Worm (Caenorhabditis elegans) whole organism, L1 larva: ENCODE data around the gene daf-12.

Experiments used
- C04F5.9 ChIP-seq: sonication (generic microtip); optimal IDR thresholded peaks from 2 replicates; lab custom pipeline; 2016; ENCODE audit warnings: missing genetic modification characterization, missing compliant biosample characterization
- C16A3.4 ChIP-seq: fragments of 150-350 bp; optimal IDR thresholded peaks from 2 replicates; lab custom pipeline; 2014; ENCODE audit warnings: missing biosample characterization, missing genetic modification characterization
- F16B12.6 ChIP-seq: fragments of 150-350 bp; optimal IDR thresholded peaks from 2 replicates; lab custom pipeline; 2014; ENCODE audit warnings: missing biosample characterization, missing genetic modification characterization
- blmp-1 ChIP-seq: fragments of 150-350 bp; optimal IDR thresholded peaks from 2 replicates; lab custom pipeline; 2014; ENCODE audit warnings: missing biosample characterization, missing genetic modification characterization
- ceh-63 ChIP-seq: fragments of 200-800 bp; sonication (Bioruptor generic); optimal IDR thresholded peaks from 2 replicates; lab custom pipeline; 2018; ENCODE audit warnings: mild to moderate bottlenecking, missing genetic modification characterization, missing compliant biosample characterization
- ceh-8 ChIP-seq: fragments of 200-800 bp; sonication (Bioruptor generic); optimal IDR thresholded peaks from 2 replicates; lab custom pipeline; 2018; ENCODE audit warnings: mild to moderate bottlenecking, missing genetic modification characterization, moderate library complexity, missing compliant biosample characterization
- ceh-88 ChIP-seq: fragments of 200-800 bp; sonication (Bioruptor generic); IDR thresholded peaks from 2 replicates; pipeline ENCODE4 v1.3.6; 2022; ENCODE audit warnings: missing genetic modification characterization, missing compliant biosample characterization
- dpl-1 ChIP-seq, 3 experiments: fragments of 150-350 bp in 2 of 3; sonication (generic microtip) in 1 of 3; optimal IDR thresholded peaks; 2 replicates each; lab custom pipeline; 2014 to 2017; ENCODE audit warnings: missing biosample characterization in 3 of 3, missing genetic modification characterization in 3 of 3, missing genetic modification reagents in 3 of 3
- efl-1 ChIP-seq, 4 experiments: fragments of 150-350 bp; optimal IDR thresholded peaks in 3 of 4; peaks in 1 of 4; 1 replicate in 1 of 4; 2 replicates in 3 of 4; lab custom pipeline; 2014; ENCODE audit warnings: missing biosample characterization in 2 of 4, missing genetic modification characterization in 2 of 4, missing genetic modification reagents in 2 of 4
- efl-3 ChIP-seq: fragments of 200-800 bp; sonication (Bioruptor generic); optimal IDR thresholded peaks from 2 replicates; lab custom pipeline; 2018; ENCODE audit warnings: mild to moderate bottlenecking, missing genetic modification characterization, missing compliant biosample characterization
- egl-27 ChIP-seq, 2 experiments: fragments of 150-350 bp in 1 of 2; sonication (generic microtip); optimal IDR thresholded peaks; 3 replicates each; lab custom pipeline; 2017 to 2018; ENCODE audit warnings: missing biosample characterization in 2 of 2, missing genetic modification characterization in 2 of 2, missing genetic modification reagents in 2 of 2
- fkh-10 ChIP-seq: sonication (generic microtip); optimal IDR thresholded peaks from 2 replicates; lab custom pipeline; 2017; ENCODE audit warnings: missing biosample characterization, missing genetic modification reagents, missing genetic modification characterization
- fos-1 ChIP-seq: fragments of 150-350 bp; optimal IDR thresholded peaks from 2 replicates; lab custom pipeline; 2014; ENCODE audit warnings: missing biosample characterization, missing genetic modification characterization
- hlh-17 ChIP-seq: fragments of 200-800 bp; sonication (Bioruptor generic); optimal IDR thresholded peaks from 2 replicates; lab custom pipeline; 2018; ENCODE audit warnings: missing genetic modification characterization, mild to moderate bottlenecking, missing compliant biosample characterization, moderate library complexity, borderline replicate concordance
- hpl-2 ChIP-seq: fragments of 150-350 bp; optimal IDR thresholded peaks from 2 replicates; lab custom pipeline; 2014; ENCODE audit warnings: missing biosample characterization, missing genetic modification reagents, missing genetic modification characterization
- lin-13 ChIP-seq: fragments of 150-350 bp; optimal IDR thresholded peaks from 2 replicates; lab custom pipeline; 2014; ENCODE audit warnings: missing biosample characterization, missing genetic modification reagents, missing genetic modification characterization
- lin-14 ChIP-seq: fragments of 200-800 bp; sonication (Bioruptor generic); optimal IDR thresholded peaks from 2 replicates; lab custom pipeline; 2018; ENCODE audit warnings: mild to moderate bottlenecking, missing genetic modification characterization, moderate library complexity, missing compliant biosample characterization
- lin-35 ChIP-seq, 2 experiments: fragments of 150-350 bp; optimal IDR thresholded peaks; 2 replicates each; lab custom pipeline; 2014; ENCODE audit warnings: missing biosample characterization in 2 of 2, missing genetic modification characterization in 2 of 2, missing genetic modification reagents in 2 of 2
- lin-39 ChIP-seq: fragments of 150-350 bp; optimal IDR thresholded peaks from 2 replicates; lab custom pipeline; 2014; ENCODE audit warnings: missing biosample characterization, missing genetic modification reagents, missing genetic modification characterization
- lsy-2 ChIP-seq, 2 experiments: fragments of 150-350 bp; optimal IDR thresholded peaks; 2 replicates each; lab custom pipeline; 2014; ENCODE audit warnings: missing biosample characterization in 2 of 2, missing genetic modification characterization in 2 of 2
- mab-9 ChIP-seq: fragments of 200-800 bp; sonication (Bioruptor generic); IDR thresholded peaks from 2 replicates; pipeline ENCODE4 v1.3.6; 2022; ENCODE audit warnings: missing genetic modification reagents, missing genetic modification characterization, missing compliant biosample characterization
- mdl-1 ChIP-seq, 2 experiments: fragments of 150-350 bp; optimal IDR thresholded peaks; 2 replicates each; lab custom pipeline; 2014 to 2017; ENCODE audit warnings: missing biosample characterization in 2 of 2, missing genetic modification characterization in 2 of 2, inconsistent platforms in 1 of 2
- mep-1 ChIP-seq: fragments of 150-350 bp; optimal IDR thresholded peaks from 2 replicates; lab custom pipeline; 2014; ENCODE audit warnings: missing biosample characterization, missing genetic modification characterization
- nhr-20 ChIP-seq: sonication (generic microtip); optimal IDR thresholded peaks from 2 replicates; lab custom pipeline; 2016; ENCODE audit warnings: mild to moderate bottlenecking, missing genetic modification characterization, missing compliant biosample characterization
- nhr-237 ChIP-seq: fragments of 150-350 bp; optimal IDR thresholded peaks from 2 replicates; lab custom pipeline; 2014; ENCODE audit warnings: missing biosample characterization, missing genetic modification characterization
- nhr-28 ChIP-seq: fragments of 150-350 bp; optimal IDR thresholded peaks from 2 replicates; lab custom pipeline; 2014; ENCODE audit warnings: missing biosample characterization, missing genetic modification characterization
- nhr-47 ChIP-seq: sonication (generic microtip); optimal IDR thresholded peaks from 2 replicates; lab custom pipeline; 2016; ENCODE audit warnings: mild to moderate bottlenecking, missing genetic modification characterization, moderate library complexity, missing compliant biosample characterization
- nhr-71 ChIP-seq: sonication (generic microtip); optimal IDR thresholded peaks from 2 replicates; lab custom pipeline; 2016; ENCODE audit warnings: mild to moderate bottlenecking, missing genetic modification characterization, moderate library complexity, missing compliant biosample characterization
- nhr-85 ChIP-seq: sonication (generic microtip); peaks from one replicate; lab custom pipeline; 2016; ENCODE audit warnings: missing genetic modification characterization, inconsistent platforms, missing compliant biosample characterization
- nhr-90 ChIP-seq: sonication (generic microtip); optimal IDR thresholded peaks from 2 replicates; lab custom pipeline; 2016; ENCODE audit warnings: mild to moderate bottlenecking, missing genetic modification characterization, missing compliant biosample characterization; ENCODE audit not compliant: poor library complexity
- rnt-1 ChIP-seq: sonication (generic microtip); optimal IDR thresholded peaks from 2 replicates; lab custom pipeline; 2016; ENCODE audit warnings: mild to moderate bottlenecking, missing genetic modification characterization, moderate library complexity, missing compliant biosample characterization
- snpc-4 ChIP-seq: fragments of 150-350 bp; optimal IDR thresholded peaks from 2 replicates; lab custom pipeline; 2014; ENCODE audit warnings: missing biosample characterization, missing genetic modification characterization
- snu-23 ChIP-seq: sonication (generic microtip); optimal IDR thresholded peaks from 2 replicates; lab custom pipeline; 2016; ENCODE audit warnings: missing genetic modification characterization, missing compliant biosample characterization
- sox-4 ChIP-seq: sonication (generic microtip); optimal IDR thresholded peaks from 2 replicates; lab custom pipeline; 2016; ENCODE audit warnings: missing genetic modification characterization, missing compliant biosample characterization
- sptf-1 ChIP-seq: fragments of 150-350 bp; optimal IDR thresholded peaks from 2 replicates; lab custom pipeline; 2014; ENCODE audit warnings: missing biosample characterization, missing genetic modification characterization
- sup-37 ChIP-seq: fragments of 200-800 bp; sonication (Bioruptor generic); optimal IDR thresholded peaks from 2 replicates; lab custom pipeline; 2018; ENCODE audit warnings: mild to moderate bottlenecking, missing genetic modification characterization, missing compliant biosample characterization
- unc-30 ChIP-seq: sonication (generic microtip); optimal IDR thresholded peaks from 2 replicates; lab custom pipeline; 2017; ENCODE audit warnings: missing biosample characterization, missing genetic modification characterization
- unc-62 ChIP-seq: fragments of 150-350 bp; optimal IDR thresholded peaks from 2 replicates; lab custom pipeline; 2014; ENCODE audit warnings: missing biosample characterization, missing genetic modification reagents, missing genetic modification characterization
- vab-15 ChIP-seq: sonication (generic microtip); optimal IDR thresholded peaks from 2 replicates; lab custom pipeline; 2017; ENCODE audit warnings: missing genotype, mild to moderate bottlenecking, missing genetic modification characterization, missing compliant biosample characterization
- xbp-1 ChIP-seq: sonication (generic microtip); optimal IDR thresholded peaks from 2 replicates; lab custom pipeline; 2016; ENCODE audit warnings: missing genetic modification characterization, missing compliant biosample characterization
- ztf-11 ChIP-seq, 2 experiments: sonication (generic microtip); optimal IDR thresholded peaks; 2 replicates each; lab custom pipeline; 2016 to 2017; ENCODE audit warnings: missing genetic modification characterization in 2 of 2, missing biosample characterization in 1 of 2, missing compliant biosample characterization in 1 of 2

daf-12 gene

ce11 chrX:10666871-10667270 is 31.2 kb downstream of the daf-12 start:
- TF ChIP-seq snu-23 (GFP tag; lab: Kevin White, UChicago), result peak; percentile 12
- peak in 1 of 2 experiments; percentile 30 for TF ChIP-seq lin-35 (GFP tag; optimal IDR thresholded peaks at IDR 0.05; lab: Kevin White, UChicago)
- TF ChIP-seq sptf-1 (tag; lab: Kevin White, UChicago), result no peak

- TF ChIP-seq vab-15 (tag; lab: Kevin White, UChicago), result no peak
- no peak for TF ChIP-seq efl-1 (optimal IDR thresholded peaks at IDR 0.05; lab: Kevin White, UChicago)
- TF ChIP-seq efl-1 (GFP tag; optimal IDR thresholded peaks at IDR 0.05 in 1 of 2; lab: Kevin White, UChicago), result peak in 1 of 2 experiments; percentile 87
- peak in 1 of 2 experiments; percentile 16 for TF ChIP-seq lin-35 (GFP tag; optimal IDR thresholded peaks at IDR 0.05; lab: Kevin White, UChicago)
- TF ChIP-seq sptf-1 (tag; lab: Kevin White, UChicago), result no peak
- no peak for TF ChIP-seq nhr-237 (tag; lab: Kevin White, UChicago)
- TF ChIP-seq ztf-11 (tag; optimal IDR thresholded peaks at IDR 0.05; lab: Kevin White, UChicago), result no peak
- TF ChIP-seq mab-9 (GFP tag; lab: Robert Waterston, UW), result no peak
- TF ChIP-seq nhr-90 (tag; lab: Kevin White, UChicago), result peak; percentile 60
- peak in 1 of 2 experiments; percentile 0 for TF ChIP-seq lsy-2 (tag; optimal IDR thresholded peaks at IDR 0.05; lab: Kevin White, UChicago)
- TF ChIP-seq mep-1 (tag; lab: Kevin White, UChicago), result peak; percentile 46
- TF ChIP-seq ceh-8 (GFP tag; lab: Kevin White, UChicago), result no peak
- peak; percentile 39 for TF ChIP-seq nhr-20
- peak; percentile 6 for TF ChIP-seq xbp-1
- peak; percentile 60 for TF ChIP-seq nhr-85 (tag; lab: Kevin White, UChicago)
- TF ChIP-seq F16B12.6 (tag; lab: Kevin White, UChicago), result no peak
- TF ChIP-seq sox-4 (tag; lab: Kevin White, UChicago), result no peak
- peak; percentile 27 for TF ChIP-seq nhr-47 (tag; lab: Kevin White, UChicago)
- no peak for TF ChIP-seq hlh-17 (GFP tag; lab: Kevin White, UChicago)
- peak; percentile 30 for TF ChIP-seq C16A3.4
- TF ChIP-seq snu-23 (GFP tag; lab: Kevin White, UChicago), result peak; percentile 17
- no peak for TF ChIP-seq snpc-4
- no peak for TF ChIP-seq mdl-1 (tag; optimal IDR thresholded peaks at IDR 0.05; lab: Kevin White, UChicago)
- no peak for TF ChIP-seq fkh-10 (GFP tag; lab: Kevin White, UChicago)
- TF ChIP-seq ceh-63, result no peak
- no peak for TF ChIP-seq lin-13 (GFP tag; lab: Kevin White, UChicago)
- TF ChIP-seq rnt-1 (tag; lab: Kevin White, UChicago), result no peak
- no peak for TF ChIP-seq dpl-1 (GFP tag; optimal IDR thresholded peaks at IDR 0.05; lab: Kevin White, UChicago)
- no peak for TF ChIP-seq hpl-2
- TF ChIP-seq lin-14 (GFP tag; lab: Kevin White, UChicago), result peak; percentile 18
- TF ChIP-seq nhr-71 (tag; lab: Kevin White, UChicago), result peak; percentile 10
- no peak for TF ChIP-seq ceh-88 (GFP tag; lab: Robert Waterston, UW)
- TF ChIP-seq lin-39 (tag; lab: Kevin White, UChicago), result no peak
- peak; percentile 33 for TF ChIP-seq blmp-1
Measured at ce11 chrX:10667424-10668291, 31.9 kb downstream of the daf-12 start.

DNA sequence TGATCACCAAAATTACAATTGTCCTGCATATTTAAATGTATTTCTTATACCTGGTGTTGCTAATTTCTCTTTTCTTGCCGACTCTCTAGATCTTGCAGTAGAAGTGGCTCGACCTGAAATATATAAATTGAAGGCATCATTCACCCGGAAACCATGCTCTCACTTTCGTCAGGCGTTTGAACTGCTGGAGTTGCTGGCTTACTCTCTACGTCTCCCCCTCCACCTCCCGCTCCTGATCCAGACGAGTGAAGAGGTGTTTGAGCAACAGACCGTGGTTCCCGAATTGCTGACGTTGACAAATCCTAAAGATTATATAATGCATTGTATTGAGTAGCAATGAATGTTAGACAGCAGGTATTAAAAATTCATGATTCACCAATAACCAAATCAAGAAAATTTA is 34.5 kb downstream of the daf-12 start:
- TF ChIP-seq C04F5.9 (tag; lab: Kevin White, UChicago) (no peak), egl-27 (tag; optimal IDR thresholded peaks at IDR 0.05; lab: Kevin White, UChicago) (no peak), nhr-28 (tag; lab: Kevin White, UChicago) (no peak), efl-3 (no peak), unc-30 (tag; lab: Kevin White, UChicago) (no peak), sup-37 (no peak), fkh-10 (GFP tag; lab: Kevin White, UChicago) (no peak), unc-62 (GFP tag; lab: Kevin White, UChicago) (no peak), fos-1 (tag; lab: Kevin White, UChicago) (no peak)
- TF ChIP-seq, all 84 proteins: peak for 0
